Fruit fly (Drosophila melanogaster): ENCODE measurements around the gene Top2.
A peak's percentile ranks its signal among the peaks of the same experiment; 100 is the strongest.

DNA sequence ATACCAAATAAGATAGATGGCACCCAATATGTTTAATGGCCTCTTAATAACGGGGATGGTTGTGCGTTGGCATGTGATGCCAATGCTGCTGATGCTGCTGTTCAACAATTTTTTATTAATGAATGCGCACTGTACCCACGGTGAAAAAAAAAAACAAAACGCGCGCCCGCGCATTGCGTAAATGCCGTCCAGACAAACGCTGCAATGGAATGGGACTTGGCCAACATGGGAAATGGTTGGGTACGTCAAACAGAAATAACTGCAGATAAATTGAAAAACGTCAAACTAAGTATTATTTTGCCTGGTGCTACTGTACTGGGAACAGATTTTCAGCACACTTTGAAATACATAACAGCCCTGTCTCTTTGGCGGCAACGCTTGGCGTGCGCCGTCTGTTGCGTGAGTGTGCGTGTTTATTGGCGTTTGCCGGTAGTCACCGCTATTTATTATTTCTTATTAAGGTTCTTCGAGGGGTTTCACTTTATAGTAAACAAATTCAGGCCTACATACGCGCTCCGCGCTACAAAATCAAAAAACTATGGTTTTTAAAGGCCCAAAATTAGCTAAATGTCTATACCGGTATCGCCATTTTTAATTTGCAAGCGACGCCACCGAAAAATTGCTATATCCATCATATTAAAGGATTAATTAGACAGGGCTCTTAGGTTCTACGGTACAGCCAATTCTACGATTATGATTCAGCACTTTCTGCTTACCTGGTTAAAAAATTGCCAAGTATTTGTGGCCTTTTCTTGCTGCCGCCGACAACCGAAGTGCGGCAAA lies 564 bp downstream of the Top2 start:
- TF ChIP-seq Scr (GFP tag; IDR thresholded peaks at IDR 0.05; ENCODE audit: partially characterized antibody) = no peak; the same call in 1 of the 2 replicates
- 0 out of 3 replicates have a peak, but pooled peaks have one; percentile 35 for TF ChIP-seq CG11093 (GFP tag; IDR thresholded peaks at IDR 0.05)
- TF ChIP-seq CG7987 (GFP tag; optimal IDR thresholded peaks at IDR 0.05) = no peak
- no peak for TF ChIP-seq CG3838 (GFP tag; optimal IDR thresholded peaks at IDR 0.05)
- TF ChIP-seq CG17361 (GFP tag; IDR thresholded peaks at IDR 0.05) = no peak
- TF ChIP-seq jumu (GFP tag; optimal IDR thresholded peaks at IDR 0.05) = peak; percentile 35

All from whole organism, embryonic.